Worm (Caenorhabditis elegans): ENCODE results near the gene rbm-39.

- TF ChIP-seq ceh-9 (tag; optimal IDR thresholded peaks at IDR 0.05) (no peak), pha-4 (tag; optimal IDR thresholded peaks at IDR 0.05) (no peak), ztf-16 (tag; optimal IDR thresholded peaks at IDR 0.05) (no peak), unc-42 (tag; optimal IDR thresholded peaks at IDR 0.05) (no peak), ceh-2 (tag; optimal IDR thresholded peaks at IDR 0.05) (no peak), sox-4 (tag; optimal IDR thresholded peaks at IDR 0.05) (no peak), pqm-1 (tag; optimal IDR thresholded peaks at IDR 0.05) (no peak), hlh-30 (tag; optimal IDR thresholded peaks at IDR 0.05; ENCODE audit: insufficient read depth) (no peak), T23F11.4 (GFP tag; optimal IDR thresholded peaks at IDR 0.05) (no peak), ceh-31 (tag; optimal IDR thresholded peaks at IDR 0.05) (no peak), ahr-1 (tag; optimal IDR thresholded peaks at IDR 0.05) (no peak), rnt-1 (tag; optimal IDR thresholded peaks at IDR 0.05) (no peak), tbx-2 (tag; optimal IDR thresholded peaks at IDR 0.05) (no peak), ama-1 (optimal IDR thresholded peaks at IDR 0.05) (no peak)
Observed at ce11 chrIV:990352-990751, 22.1 kb upstream of the rbm-39 start, which contains the start of gene egrh-2.
